Worm (Caenorhabditis elegans) whole organism, L3 larva: ENCODE results near the gene ifb-1.
A peak's percentile ranks its signal among the peaks of the same experiment; 100 is the strongest.

ENCODE experiments used
- ama-1 ChIP-seq: fragments of 150-350 bp; optimal IDR thresholded peaks from 2 replicates; lab custom pipeline; 2018
- egl-27 ChIP-seq: sonication (generic microtip); optimal IDR thresholded peaks from 4 replicates; lab custom pipeline; 2017; ENCODE audit warnings: missing biosample characterization, missing genetic modification reagents, missing genetic modification characterization
- elt-2 ChIP-seq: sonication (generic microtip); optimal IDR thresholded peaks from 2 replicates; lab custom pipeline; 2016; ENCODE audit warnings: missing genetic modification reagents, mild to moderate bottlenecking, missing genetic modification characterization, missing compliant biosample characterization
- fkh-10 ChIP-seq: sonication (generic microtip); optimal IDR thresholded peaks from 2 replicates; lab custom pipeline; 2017; ENCODE audit warnings: missing biosample characterization, missing genetic modification reagents, missing genetic modification characterization
- nhr-23 ChIP-seq: fragments of 150-350 bp; optimal IDR thresholded peaks from 2 replicates; lab custom pipeline; 2014; ENCODE audit warnings: missing biosample characterization, missing genetic modification reagents, missing genetic modification characterization
- nhr-76 ChIP-seq: fragments of 150-350 bp; sonication (generic microtip); optimal IDR thresholded peaks from 5 replicates; lab custom pipeline; 2014; ENCODE audit warnings: missing biosample characterization, missing genetic modification characterization
- pqm-1 ChIP-seq: fragments of 150-350 bp; optimal IDR thresholded peaks from 2 replicates; lab custom pipeline; 2017; ENCODE audit warnings: missing biosample characterization, missing genetic modification characterization, inconsistent platforms
- ztf-11 ChIP-seq: fragments of 150-350 bp; optimal IDR thresholded peaks from 2 replicates; lab custom pipeline; 2014; ENCODE audit warnings: missing biosample characterization, missing genetic modification characterization

DNA sequence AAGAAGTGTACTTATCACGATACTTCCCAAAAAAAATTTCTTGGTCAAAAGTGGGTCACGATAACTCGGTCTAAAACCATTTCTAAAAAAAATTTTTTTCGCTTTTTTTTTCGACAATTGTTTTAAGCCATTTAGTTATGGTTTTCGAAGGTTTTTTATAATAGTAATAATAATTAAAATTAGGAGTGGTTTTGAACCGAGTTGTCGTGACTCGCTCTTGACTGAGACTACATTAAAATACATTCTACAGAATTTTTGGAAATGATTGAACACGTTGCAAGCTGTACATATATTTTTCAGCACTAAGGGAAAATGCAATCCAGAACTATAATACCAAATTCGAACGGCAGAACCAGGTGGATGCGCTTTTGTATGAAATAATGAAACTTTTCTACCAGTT, 11.2 kb upstream of the ifb-1 start, which contains the start of gene F10C1.8:
- TF ChIP-seq ztf-11: no peak
- TF ChIP-seq egl-27: no peak
- peak; percentile 31 for TF ChIP-seq elt-2 (tag; lab: Kevin White, UChicago)
- no peak for TF ChIP-seq ama-1 (lab: Kevin White, UChicago)
- TF ChIP-seq fkh-10 (GFP tag; lab: Kevin White, UChicago): no peak
- TF ChIP-seq nhr-76: no peak
- TF ChIP-seq pqm-1 (tag; lab: Kevin White, UChicago): no peak
- TF ChIP-seq nhr-23 (tag; lab: Kevin White, UChicago): no peak
